Worm (Caenorhabditis elegans): ENCODE data around the gene nhr-3.

DNA sequence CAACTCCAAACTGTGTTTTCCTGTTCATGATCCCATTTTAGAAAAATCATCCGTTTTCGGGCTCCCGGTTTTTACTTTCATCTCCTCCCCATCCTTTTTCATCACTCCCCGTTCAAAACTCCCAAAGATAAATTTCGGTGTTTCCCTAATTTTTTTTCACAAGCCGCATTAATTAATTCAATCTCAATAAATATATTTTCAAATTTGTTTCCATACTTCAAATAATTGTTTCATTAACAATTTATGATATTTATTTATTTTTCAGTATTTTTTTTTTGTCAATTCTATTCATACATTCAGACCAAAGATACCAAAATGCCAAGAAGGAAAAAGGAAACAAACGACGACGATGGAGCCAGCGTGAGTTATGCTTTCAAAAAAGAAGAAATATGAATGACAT is 37.8 kb upstream of the nhr-3 start, which contains the start of gene D1025.1:
- TF ChIP-seq unc-62 (GFP tag; optimal IDR thresholded peaks at IDR 0.05) (no peak), nhr-11 (tag; optimal IDR thresholded peaks at IDR 0.05) (no peak), ceh-82 (tag; optimal IDR thresholded peaks at IDR 0.05) (no peak), tbx-2 (tag; optimal IDR thresholded peaks at IDR 0.05) (no peak), mdl-1 (tag; optimal IDR thresholded peaks at IDR 0.05) (no peak), efl-1 (optimal IDR thresholded peaks at IDR 0.05) (no peak), efl-1 (GFP tag; optimal IDR thresholded peaks at IDR 0.05 in 1 of 2) (no peak)
